Fruit fly (Drosophila melanogaster) whole organism, embryonic: ENCODE measurements around the gene ph-p.

Experiments
- Ada2b ChIP-seq: fragments of 200-800 bp; sonication (Bioruptor generic); IDR thresholded peaks from 2 replicates; pipeline ENCODE4 v1.3.6; 2022; ENCODE audit warnings: missing biosample characterization, missing genetic modification characterization
- CG13296 ChIP-seq: fragments of 200-800 bp; sonication (Bioruptor generic); optimal IDR thresholded peaks from 3 replicates; lab custom pipeline; 2018; ENCODE audit warnings: missing biosample characterization, mild to moderate bottlenecking, missing genetic modification characterization
- CG13424 ChIP-seq: fragments of 200-800 bp; sonication (Bioruptor generic); optimal IDR thresholded peaks from 2 replicates; lab custom pipeline; 2019; ENCODE audit warnings: missing biosample characterization, mild to moderate bottlenecking, missing genetic modification characterization, moderate library complexity
- CG15269 ChIP-seq: fragments of 200-800 bp; sonication (Bioruptor generic); optimal IDR thresholded peaks from 2 replicates; lab custom pipeline; 2018; ENCODE audit warnings: missing biosample characterization, mild to moderate bottlenecking, missing genetic modification characterization, moderate library complexity
- CG1529 ChIP-seq: fragments of 200-800 bp; sonication (Bioruptor generic); optimal IDR thresholded peaks from 3 replicates; lab custom pipeline; 2018; ENCODE audit warnings: missing biosample characterization, missing genetic modification characterization
- CG1602 ChIP-seq: fragments of 200-800 bp; sonication (Bioruptor generic); optimal IDR thresholded peaks from 3 replicates; lab custom pipeline; 2016; ENCODE audit warnings: missing biosample characterization, missing genetic modification characterization
- CG16813 ChIP-seq: fragments of 200-800 bp; sonication (Bioruptor generic); IDR thresholded peaks from 3 replicates; pipeline ENCODE4 v1.3.6; 2022; ENCODE audit warnings: missing biosample characterization, missing genetic modification characterization; ENCODE audit not compliant: partially characterized antibody
- CG18619 ChIP-seq: fragments of 200-800 bp; sonication (Bioruptor generic); optimal IDR thresholded peaks from 3 replicates; lab custom pipeline; 2017; ENCODE audit warnings: missing biosample characterization, mild to moderate bottlenecking, missing genetic modification characterization
- CG2889 ChIP-seq: fragments of 200-800 bp; sonication (Bioruptor generic); IDR thresholded peaks from 3 replicates; pipeline ENCODE4 v1.3.6; 2022; ENCODE audit warnings: missing biosample characterization, missing genetic modification characterization
- CG3847 ChIP-seq: fragments of 200-800 bp; sonication (Bioruptor generic); IDR thresholded peaks from 2 replicates; pipeline ENCODE4 v1.3.6; 2022; ENCODE audit warnings: missing biosample characterization, missing genetic modification characterization
- CG5180 ChIP-seq: fragments of 200-800 bp; sonication (Bioruptor generic); optimal IDR thresholded peaks from 3 replicates; lab custom pipeline; 2017; ENCODE audit warnings: missing biosample characterization, missing genetic modification characterization, mild to moderate bottlenecking, moderate library complexity, missing genetic modification reagents
- CG5953 ChIP-seq: fragments of 200-800 bp; sonication (Bioruptor generic); IDR thresholded peaks from 2 replicates; pipeline ENCODE4 v1.3.6; 2022; ENCODE audit warnings: missing biosample characterization, missing genetic modification characterization
- CG6765 ChIP-seq: fragments of 200-800 bp; sonication (Bioruptor generic); optimal IDR thresholded peaks from 3 replicates; lab custom pipeline; 2017; ENCODE audit warnings: missing biosample characterization, mild to moderate bottlenecking, missing genetic modification characterization
- CG6854 ChIP-seq: fragments of 200-800 bp; sonication (Bioruptor generic); optimal IDR thresholded peaks from 3 replicates; lab custom pipeline; 2017; ENCODE audit warnings: missing biosample characterization, mild to moderate bottlenecking, missing genetic modification characterization
- CG8089 ChIP-seq: fragments of 200-800 bp; sonication (Bioruptor generic); optimal IDR thresholded peaks from 3 replicates; lab custom pipeline; 2016; ENCODE audit warnings: missing biosample characterization, missing genetic modification characterization
- CG8765 ChIP-seq: fragments of 200-800 bp; sonication (Bioruptor generic); IDR thresholded peaks from 2 replicates; pipeline ENCODE4 v1.3.6; 2022; ENCODE audit warnings: missing biosample characterization, missing genetic modification characterization
- CkIIα-i1 ChIP-seq: fragments of 200-800 bp; sonication (Bioruptor generic); IDR thresholded peaks from 2 replicates; pipeline ENCODE4 v1.3.6; 2022; ENCODE audit warnings: missing biosample characterization, missing genetic modification characterization
- Dip2 ChIP-seq: fragments of 200-800 bp; sonication (Bioruptor generic); IDR thresholded peaks from 2 replicates; pipeline ENCODE4 v1.3.6; 2022; ENCODE audit warnings: missing biosample characterization, missing genetic modification characterization
- Doc3 ChIP-seq: fragments of 200-800 bp; sonication (Bioruptor generic); IDR thresholded peaks from 3 replicates; pipeline ENCODE4 v1.3.6; 2022; ENCODE audit warnings: missing biosample characterization, missing genetic modification characterization; ENCODE audit not compliant: partially characterized antibody
- Gsc ChIP-seq: fragments of 200-800 bp; sonication (Bioruptor generic); IDR thresholded peaks from 2 replicates; pipeline ENCODE4 v1.3.6; 2022; ENCODE audit warnings: missing biosample characterization, missing genetic modification characterization
- HmgZ ChIP-seq: fragments of 200-800 bp; sonication (Bioruptor generic); optimal IDR thresholded peaks from 2 replicates; lab custom pipeline; 2018; ENCODE audit warnings: missing biosample characterization, mild to moderate bottlenecking, missing genetic modification characterization
- Hr3 ChIP-seq: fragments of 200-800 bp; sonication (Bioruptor generic); optimal IDR thresholded peaks from 3 replicates; lab custom pipeline; 2016; ENCODE audit warnings: missing biosample characterization, missing genetic modification characterization
- Jarid2 ChIP-seq: fragments of 200-800 bp; sonication (Bioruptor generic); optimal IDR thresholded peaks from 3 replicates; lab custom pipeline; 2017; ENCODE audit warnings: mild to moderate bottlenecking, missing biosample characterization, missing genetic modification reagents, missing genetic modification characterization
- Myb ChIP-seq: fragments of 200-800 bp; sonication (Bioruptor generic); optimal IDR thresholded peaks from 2 replicates; lab custom pipeline; 2016; ENCODE audit warnings: missing biosample characterization, missing genetic modification characterization
- Oaz ChIP-seq: fragments of 200-800 bp; sonication (Bioruptor generic); IDR thresholded peaks from 2 replicates; pipeline ENCODE4 v1.3.6; 2022; ENCODE audit warnings: missing biosample characterization, missing genetic modification characterization
- Rfx ChIP-seq: fragments of 200-800 bp; sonication (Bioruptor generic); IDR thresholded peaks from 2 replicates; pipeline ENCODE4 v1.3.6; 2022; ENCODE audit warnings: missing biosample characterization, missing genetic modification characterization
- Ssrp ChIP-seq: fragments of 200-800 bp; sonication (Bioruptor generic); optimal IDR thresholded peaks from 2 replicates; lab custom pipeline; 2018; ENCODE audit warnings: missing biosample characterization, mild to moderate bottlenecking, missing genetic modification characterization, moderate library complexity
- Stat92E ChIP-seq, 3 experiments: fragments of >200 bp in 2 of 3; fragments of 200-800 bp in 1 of 3; sonication (Bioruptor generic) in 1 of 3; optimal IDR thresholded peaks; 2 replicates each; lab custom pipeline; 2017 to 2019; ENCODE audit warnings: missing biosample characterization in 3 of 3, missing genetic modification characterization in 3 of 3, mild to moderate bottlenecking in 1 of 3, moderate library complexity in 1 of 3
- Xbp1 ChIP-seq: fragments of 200-800 bp; sonication (Bioruptor generic); optimal IDR thresholded peaks from 3 replicates; lab custom pipeline; 2016; ENCODE audit warnings: missing biosample characterization, mild to moderate bottlenecking, missing genetic modification characterization
- ac ChIP-seq: fragments of 200-800 bp; sonication (Bioruptor generic); optimal IDR thresholded peaks from 3 replicates; lab custom pipeline; 2017; ENCODE audit warnings: missing biosample characterization, mild to moderate bottlenecking, missing genetic modification characterization
- ara ChIP-seq: fragments of 200-800 bp; sonication (Bioruptor generic); IDR thresholded peaks from 2 replicates; pipeline ENCODE4 v1.3.6; 2022; ENCODE audit warnings: missing biosample characterization, missing genetic modification characterization
- cg ChIP-seq: fragments of 200-800 bp; sonication (Bioruptor generic); optimal IDR thresholded peaks from 3 replicates; lab custom pipeline; 2019; ENCODE audit warnings: missing biosample characterization, mild to moderate bottlenecking, missing genetic modification characterization, moderate library complexity
- cwo ChIP-seq: fragments of 200-800 bp; sonication (Bioruptor generic); optimal IDR thresholded peaks from 3 replicates; lab custom pipeline; 2017; ENCODE audit warnings: missing biosample characterization, missing genetic modification characterization, mild to moderate bottlenecking, moderate library complexity, missing genetic modification reagents
- eyg ChIP-seq: fragments of 200-800 bp; sonication (Bioruptor generic); optimal IDR thresholded peaks from 3 replicates; lab custom pipeline; 2016; ENCODE audit warnings: missing biosample characterization, missing genetic modification characterization
- fd102C ChIP-seq: fragments of 200-800 bp; sonication (Bioruptor generic); optimal IDR thresholded peaks from 2 replicates; lab custom pipeline; 2018; ENCODE audit warnings: missing biosample characterization, mild to moderate bottlenecking, missing genetic modification characterization, moderate library complexity
- fru ChIP-seq: fragments of >200 bp; optimal IDR thresholded peaks from 2 replicates; lab custom pipeline; 2017
- fu2 ChIP-seq: fragments of 200-800 bp; sonication (Bioruptor generic); optimal IDR thresholded peaks from 2 replicates; lab custom pipeline; 2016; ENCODE audit warnings: missing biosample characterization, missing genetic modification characterization
- ind ChIP-seq: fragments of 200-800 bp; sonication (Bioruptor generic); optimal IDR thresholded peaks from 3 replicates; lab custom pipeline; 2016; ENCODE audit warnings: missing biosample characterization, missing genetic modification characterization
- knrl ChIP-seq: fragments of 200-800 bp; sonication (Bioruptor generic); IDR thresholded peaks from 3 replicates; pipeline ENCODE4 v1.3.6; 2022; ENCODE audit warnings: missing biosample characterization, missing genetic modification characterization; ENCODE audit not compliant: partially characterized antibody
- maf-S ChIP-seq: fragments of 200-800 bp; sonication (Bioruptor generic); optimal IDR thresholded peaks from 2 replicates; lab custom pipeline; 2016; ENCODE audit warnings: missing biosample characterization, missing genetic modification characterization
- nerfin-1 ChIP-seq: fragments of 200-800 bp; sonication (Bioruptor generic); optimal IDR thresholded peaks from 3 replicates; lab custom pipeline; 2019; ENCODE audit warnings: missing biosample characterization, mild to moderate bottlenecking, missing genetic modification characterization, moderate library complexity
- pita ChIP-seq: fragments of 200-800 bp; sonication (Bioruptor generic); optimal IDR thresholded peaks from 2 replicates; lab custom pipeline; 2017; ENCODE audit warnings: missing biosample characterization, mild to moderate bottlenecking, missing genetic modification characterization
- psq ChIP-seq: fragments of 200-800 bp; sonication (Bioruptor generic); optimal IDR thresholded peaks from 2 replicates; lab custom pipeline; 2017; ENCODE audit warnings: missing biosample characterization, missing genetic modification characterization
- repo ChIP-seq: fragments of 200-800 bp; sonication (Bioruptor generic); optimal IDR thresholded peaks from 2 replicates; lab custom pipeline; 2016; ENCODE audit warnings: missing biosample characterization, missing genetic modification characterization
- schlank ChIP-seq: fragments of 200-800 bp; sonication (Bioruptor generic); optimal IDR thresholded peaks from 2 replicates; lab custom pipeline; 2018; ENCODE audit warnings: missing biosample characterization, mild to moderate bottlenecking, missing genetic modification characterization
- sens-2 ChIP-seq: fragments of 200-800 bp; sonication (Bioruptor generic); IDR thresholded peaks from 2 replicates; pipeline ENCODE4 v1.3.6; 2022; ENCODE audit warnings: missing biosample characterization, missing genetic modification characterization
- sqz ChIP-seq: fragments of 200-800 bp; sonication (Bioruptor generic); optimal IDR thresholded peaks from 3 replicates; lab custom pipeline; 2018; ENCODE audit warnings: missing biosample characterization, mild to moderate bottlenecking, missing genetic modification characterization
- tgo ChIP-seq: fragments of 200-800 bp; sonication (Bioruptor generic); IDR thresholded peaks from 3 replicates; pipeline ENCODE4 v1.3.6; 2022; ENCODE audit warnings: missing biosample characterization, missing genetic modification characterization
- tna ChIP-seq: fragments of 200-800 bp; sonication (Bioruptor generic); IDR thresholded peaks from 2 replicates; pipeline ENCODE4 v1.3.6; 2022; ENCODE audit warnings: missing biosample characterization, missing genetic modification characterization; ENCODE audit not compliant: partially characterized antibody
- usp ChIP-seq: fragments of >200 bp; optimal IDR thresholded peaks from 2 replicates; lab custom pipeline; 2017; ENCODE audit warnings: missing biosample characterization, missing genetic modification characterization
- vfl ChIP-seq: fragments of 200-800 bp; sonication (Bioruptor generic); optimal IDR thresholded peaks from 2 replicates; lab custom pipeline; 2016; ENCODE audit warnings: missing biosample characterization, missing genetic modification characterization
- zf30C ChIP-seq: fragments of 200-800 bp; sonication (Bioruptor generic); optimal IDR thresholded peaks from 3 replicates; lab custom pipeline; 2018; ENCODE audit warnings: missing biosample characterization, mild to moderate bottlenecking, missing genetic modification characterization

ph-p gene

dm6 chrX:2141854-2142216 lies 3.7 kb upstream of the ph-p start (continued):
- TF ChIP-seq Stat92E (GFP tag; optimal IDR thresholded peaks at IDR 0.05; lab: Kevin White, UChicago) (no peak), Doc3 (GFP tag; lab: Robert Waterston, UW) (no peak), schlank (tag; lab: Kevin White, UChicago) (peak; percentile 65), CG16813 (GFP tag; lab: Robert Waterston, UW) (no peak), knrl (no peak), CG13296 (GFP tag; lab: Kevin White, UChicago) (peak; percentile 32), psq (GFP tag; lab: Kevin White, UChicago) (peak; percentile 26), tgo (no peak; the same call in 2 of the 3 replicates), zf30C (GFP tag; lab: Kevin White, UChicago) (no peak), nerfin-1 (peak; percentile 20), Gsc (GFP tag; lab: Robert Waterston, UW) (no peak), Oaz (GFP tag; lab: Robert Waterston, UW) (no peak), CG5953 (no peak), CG6765 (GFP tag; lab: Kevin White, UChicago) (peak; percentile 30), fd102C (GFP tag; lab: Kevin White, UChicago) (peak; percentile 38), sens-2 (GFP tag; lab: Robert Waterston, UW) (no peak), CG8089 (peak; percentile 16), CG18619 (GFP tag; lab: Kevin White, UChicago) (peak; percentile 23), CkIIα-i1 (no peak), CG6854 (GFP tag; lab: Kevin White, UChicago) (no peak), usp (GFP tag; lab: Kevin White, UChicago) (no peak), Xbp1 (GFP tag; lab: Kevin White, UChicago) (peak; percentile 26), maf-S (GFP tag; lab: Kevin White, UChicago) (no peak), Hr3 (peak; percentile 3), CG1529 (GFP tag; lab: Kevin White, UChicago) (peak; percentile 57), vfl (GFP tag; lab: Kevin White, UChicago) (no peak), pita (GFP tag; lab: Kevin White, UChicago) (no peak), CG3847 (GFP tag; lab: Robert Waterston, UW) (no peak), ac (no peak), CG15269 (tag; lab: Kevin White, UChicago) (peak; percentile 62), sqz (GFP tag; lab: Kevin White, UChicago) (peak; percentile 43), eyg (GFP tag; lab: Kevin White, UChicago) (no peak), Myb (no peak), HmgZ (tag; lab: Kevin White, UChicago) (no peak), Jarid2 (no peak), Rfx (peak; percentile 59), CG2889 (GFP tag; lab: Robert Waterston, UW) (no peak), cg (GFP tag; lab: Kevin White, UChicago) (peak; percentile 62), CG5180 (GFP tag; lab: Kevin White, UChicago) (peak; percentile 30), CG1602 (GFP tag; lab: Kevin White, UChicago) (no peak), ara (0 out of 2 replicates have a peak, but pooled peaks have one; percentile 39), CG8765 (GFP tag; lab: Robert Waterston, UW) (no peak), ind (GFP tag; lab: Kevin White, UChicago) (peak; percentile 50), Ssrp (tag; lab: Kevin White, UChicago) (peak; percentile 2), repo (GFP tag; lab: Kevin White, UChicago) (no peak), Ada2b (GFP tag; lab: Robert Waterston, UW) (peak; percentile 31; the same call in 1 of the 2 replicates), CG13424 (tag; lab: Kevin White, UChicago) (peak; percentile 52), cwo (peak; percentile 50), fru (lab: Kevin White, UChicago) (no peak), tna (GFP tag; lab: Robert Waterston, UW) (no peak), fu2 (GFP tag; lab: Kevin White, UChicago) (no peak), Dip2 (no peak)
